Worm (Caenorhabditis elegans) whole organism, L3 larva: ENCODE data around the gene lido-15.

ENCODE experiments used
- R02D3.7 ChIP-seq: fragments of 150-350 bp; optimal IDR thresholded peaks from 2 replicates; lab custom pipeline; 2014; ENCODE audit warnings: missing biosample characterization, missing genetic modification characterization
- aly-2 ChIP-seq: fragments of 150-350 bp; optimal IDR thresholded peaks from 2 replicates; lab custom pipeline; 2014; ENCODE audit warnings: missing biosample characterization, missing genetic modification characterization
- ama-1 ChIP-seq: fragments of 150-350 bp; optimal IDR thresholded peaks from 2 replicates; lab custom pipeline; 2018
- ceh-16 ChIP-seq: sonication (generic microtip); optimal IDR thresholded peaks from 2 replicates; lab custom pipeline; 2017; ENCODE audit warnings: missing biosample characterization, missing genetic modification characterization
- ceh-28 ChIP-seq: fragments of 150-350 bp; optimal IDR thresholded peaks from 2 replicates; lab custom pipeline; 2014; ENCODE audit warnings: missing biosample characterization, missing genetic modification reagents, missing genetic modification characterization
- ceh-82 ChIP-seq: fragments of 150-350 bp; optimal IDR thresholded peaks from 2 replicates; lab custom pipeline; 2014; ENCODE audit warnings: missing biosample characterization, missing genetic modification characterization
- ceh-9 ChIP-seq: sonication (generic microtip); optimal IDR thresholded peaks from 2 replicates; lab custom pipeline; 2018; ENCODE audit warnings: missing biosample characterization, missing genetic modification characterization
- daf-12 ChIP-seq: fragments of 150-350 bp; optimal IDR thresholded peaks from 2 replicates; lab custom pipeline; 2014; ENCODE audit warnings: missing biosample characterization, missing genetic modification reagents, missing genetic modification characterization
- egl-27 ChIP-seq: sonication (generic microtip); optimal IDR thresholded peaks from 4 replicates; lab custom pipeline; 2017; ENCODE audit warnings: missing biosample characterization, missing genetic modification reagents, missing genetic modification characterization
- egl-5 ChIP-seq: fragments of 150-350 bp; optimal IDR thresholded peaks from 2 replicates; lab custom pipeline; 2017; ENCODE audit warnings: missing biosample characterization, missing genetic modification reagents, missing genetic modification characterization, inconsistent platforms
- elt-2 ChIP-seq: sonication (generic microtip); optimal IDR thresholded peaks from 2 replicates; lab custom pipeline; 2016; ENCODE audit warnings: missing genetic modification reagents, mild to moderate bottlenecking, missing genetic modification characterization, missing compliant biosample characterization
- elt-3 ChIP-seq, 3 experiments: fragments of 150-350 bp in 1 of 3; sonication (generic microtip) in 2 of 3; optimal IDR thresholded peaks; 2 replicates in 2 of 3; 4 replicates in 1 of 3; lab custom pipeline; 2014 to 2017; ENCODE audit warnings: missing biosample characterization in 3 of 3, missing genetic modification characterization in 3 of 3
- eor-1 ChIP-seq, 2 experiments: fragments of 150-350 bp; optimal IDR thresholded peaks; 2 replicates each; lab custom pipeline; 2014 to 2018; ENCODE audit warnings: missing biosample characterization in 2 of 2, missing genetic modification characterization in 2 of 2
- fkh-2 ChIP-seq: fragments of 150-350 bp; optimal IDR thresholded peaks from 2 replicates; lab custom pipeline; 2014; ENCODE audit warnings: missing biosample characterization, missing genetic modification reagents, missing genetic modification characterization
- fos-1 ChIP-seq: fragments of 150-350 bp; optimal IDR thresholded peaks from 2 replicates; lab custom pipeline; 2014; ENCODE audit warnings: missing biosample characterization, missing genetic modification characterization
- hmg-11 ChIP-seq: sonication (generic microtip); optimal IDR thresholded peaks from 2 replicates; lab custom pipeline; 2016; ENCODE audit warnings: missing genetic modification characterization, missing compliant biosample characterization
- jun-1 ChIP-seq: fragments of 150-350 bp; optimal IDR thresholded peaks from 2 replicates; lab custom pipeline; 2014; ENCODE audit warnings: missing biosample characterization, missing genetic modification reagents, missing genetic modification characterization
- lin-39 ChIP-seq: fragments of 150-350 bp; optimal IDR thresholded peaks from 2 replicates; lab custom pipeline; 2018; ENCODE audit warnings: missing biosample characterization, missing genetic modification reagents, missing genetic modification characterization
- lsy-12 ChIP-seq: sonication (generic microtip); optimal IDR thresholded peaks from 2 replicates; lab custom pipeline; 2016; ENCODE audit warnings: mild to moderate bottlenecking, missing genetic modification characterization, missing compliant biosample characterization
- mdl-1 ChIP-seq: fragments of 150-350 bp; optimal IDR thresholded peaks from 2 replicates; lab custom pipeline; 2014; ENCODE audit warnings: missing biosample characterization, missing genetic modification characterization
- mml-1 ChIP-seq: fragments of 150-350 bp; sonication (generic microtip); optimal IDR thresholded peaks from 3 replicates; lab custom pipeline; 2014; ENCODE audit warnings: missing biosample characterization, missing genetic modification characterization
- nhr-12 ChIP-seq: fragments of 150-350 bp; optimal IDR thresholded peaks from 2 replicates; lab custom pipeline; 2014; ENCODE audit warnings: missing biosample characterization, missing genetic modification characterization
- nhr-23 ChIP-seq: fragments of 150-350 bp; optimal IDR thresholded peaks from 2 replicates; lab custom pipeline; 2014; ENCODE audit warnings: missing biosample characterization, missing genetic modification reagents, missing genetic modification characterization
- nhr-237 ChIP-seq: fragments of 150-350 bp; optimal IDR thresholded peaks from 2 replicates; lab custom pipeline; 2014; ENCODE audit warnings: missing biosample characterization, missing genetic modification characterization
- nhr-25 ChIP-seq: sonication (generic microtip); optimal IDR thresholded peaks from 2 replicates; lab custom pipeline; 2017; ENCODE audit warnings: missing biosample characterization, missing genetic modification characterization
- nhr-28 ChIP-seq: fragments of 150-350 bp; optimal IDR thresholded peaks from 2 replicates; lab custom pipeline; 2014; ENCODE audit warnings: missing biosample characterization, missing genetic modification characterization
- nhr-43 ChIP-seq: sonication (generic microtip); optimal IDR thresholded peaks from 2 replicates; lab custom pipeline; 2016; ENCODE audit warnings: mild to moderate bottlenecking, missing genetic modification characterization, missing compliant biosample characterization; ENCODE audit not compliant: poor library complexity, severe bottlenecking
- nhr-67 ChIP-seq: fragments of 150-350 bp; optimal IDR thresholded peaks from 2 replicates; lab custom pipeline; 2014; ENCODE audit warnings: missing biosample characterization, missing genetic modification characterization
- nhr-76 ChIP-seq: fragments of 150-350 bp; sonication (generic microtip); optimal IDR thresholded peaks from 5 replicates; lab custom pipeline; 2014; ENCODE audit warnings: missing biosample characterization, missing genetic modification characterization
- nhr-77 ChIP-seq: fragments of 150-350 bp; optimal IDR thresholded peaks from 2 replicates; lab custom pipeline; 2014; ENCODE audit warnings: missing biosample characterization, missing genetic modification characterization
- pha-4 ChIP-seq: fragments of 150-350 bp; optimal IDR thresholded peaks from 2 replicates; lab custom pipeline; 2014; ENCODE audit warnings: missing biosample characterization, missing genetic modification reagents, missing genetic modification characterization
- sea-2 ChIP-seq: fragments of 150-350 bp; sonication (generic microtip); optimal IDR thresholded peaks from 4 replicates; lab custom pipeline; 2014; ENCODE audit warnings: missing biosample characterization, missing genetic modification reagents, missing genetic modification characterization
- snpc-4 ChIP-seq: fragments of 150-350 bp; optimal IDR thresholded peaks from 2 replicates; lab custom pipeline; 2014; ENCODE audit warnings: missing biosample characterization, missing genetic modification characterization
- unc-39 ChIP-seq: sonication (generic microtip); optimal IDR thresholded peaks from 4 replicates; lab custom pipeline; 2017; ENCODE audit warnings: missing biosample characterization, missing genetic modification characterization
- zag-1 ChIP-seq: fragments of 150-350 bp; optimal IDR thresholded peaks from 2 replicates; lab custom pipeline; 2014; ENCODE audit warnings: missing biosample characterization, missing genetic modification characterization
- ztf-11 ChIP-seq: fragments of 150-350 bp; optimal IDR thresholded peaks from 2 replicates; lab custom pipeline; 2014; ENCODE audit warnings: missing biosample characterization, missing genetic modification characterization
- ztf-4 ChIP-seq: fragments of 150-350 bp; optimal IDR thresholded peaks from 2 replicates; lab custom pipeline; 2014; ENCODE audit warnings: missing biosample characterization, missing genetic modification characterization

The lido-15 gene

ce11 chrII:3777802-3778201 lies 34.3 kb upstream of the lido-15 start:
- no peak for TF ChIP-seq R02D3.7 (tag; lab: Kevin White, UChicago)
- TF ChIP-seq nhr-25 (tag; lab: Kevin White, UChicago): no peak
- no peak for TF ChIP-seq nhr-43 (tag; lab: Kevin White, UChicago)
- no peak for TF ChIP-seq lsy-12 (tag; lab: Kevin White, UChicago)
- no peak for TF ChIP-seq ceh-16 (tag; lab: Kevin White, UChicago)
- TF ChIP-seq nhr-23: no peak
- TF ChIP-seq ceh-28 (tag; lab: Kevin White, UChicago): no peak
- TF ChIP-seq egl-5 (tag; lab: Kevin White, UChicago): no peak
- TF ChIP-seq egl-27 (tag; lab: Kevin White, UChicago): no peak
- TF ChIP-seq nhr-28 (tag; lab: Kevin White, UChicago): no peak
- no peak for TF ChIP-seq nhr-12 (tag; lab: Kevin White, UChicago)
- TF ChIP-seq elt-3 (tag; optimal IDR thresholded peaks at IDR 0.05; lab: Kevin White, UChicago): no peak
- TF ChIP-seq zag-1 (tag; lab: Kevin White, UChicago): no peak
- TF ChIP-seq eor-1 (tag; optimal IDR thresholded peaks at IDR 0.05; lab: Kevin White, UChicago): no peak
- TF ChIP-seq lin-39 (tag; lab: Kevin White, UChicago): no peak
- TF ChIP-seq ama-1: no peak
- no peak for TF ChIP-seq sea-2
- TF ChIP-seq daf-12 (tag; lab: Kevin White, UChicago): no peak
- TF ChIP-seq, all 47 proteins: peak for 0

- TF ChIP-seq nhr-77 (no peak), ztf-4 (no peak), elt-3 (tag; optimal IDR thresholded peaks at IDR 0.05; lab: Kevin White, UChicago) (no peak), ceh-82 (no peak), mml-1 (no peak), ama-1 (no peak), ceh-28 (tag; lab: Kevin White, UChicago) (no peak), aly-2 (no peak), fkh-2 (no peak), nhr-237 (tag; lab: Kevin White, UChicago) (no peak), nhr-12 (tag; lab: Kevin White, UChicago) (no peak), snpc-4 (tag; lab: Kevin White, UChicago) (no peak), egl-5 (tag; lab: Kevin White, UChicago) (no peak)
These were observed 32.6 kb upstream of the lido-15 start, which contains the start of gene T24E12.11 for ce11 chrII:3779463-3779862. Gene T24E12.11, minus strand, starts transcription at chrII:3779563.

- TF ChIP-seq hmg-11 (tag; lab: Kevin White, UChicago) (no peak), nhr-67 (tag; lab: Kevin White, UChicago) (no peak), ceh-82 (no peak), nhr-23 (no peak), nhr-77 (no peak), eor-1 (tag; optimal IDR thresholded peaks at IDR 0.05; lab: Kevin White, UChicago) (no peak), mdl-1 (tag; lab: Kevin White, UChicago) (no peak), fos-1 (tag; lab: Kevin White, UChicago) (no peak), nhr-12 (tag; lab: Kevin White, UChicago) (no peak), nhr-237 (tag; lab: Kevin White, UChicago) (no peak), zag-1 (tag; lab: Kevin White, UChicago) (no peak), pha-4 (tag; lab: Kevin White, UChicago) (no peak), ceh-16 (tag; lab: Kevin White, UChicago) (no peak), ceh-9 (no peak), nhr-25 (tag; lab: Kevin White, UChicago) (no peak), elt-3 (tag; optimal IDR thresholded peaks at IDR 0.05; lab: Kevin White, UChicago) (no peak), jun-1 (tag; lab: Kevin White, UChicago) (no peak), ztf-4 (no peak), ztf-11 (tag; lab: Kevin White, UChicago) (no peak), nhr-76 (tag; lab: Kevin White, UChicago) (no peak)
These were observed 30.8 kb upstream of the lido-15 start for ce11 chrII:3781238-3781637.

ce11 chrII:3782309-3783000 lies 29.6 kb upstream of the lido-15 start, which contains the start of gene T24E12.2:
Gene T24E12.2, plus strand, starts transcription at chrII:3782950.
- TF ChIP-seq ama-1: no peak
- no peak for TF ChIP-seq hmg-11 (tag; lab: Kevin White, UChicago)
- no peak for TF ChIP-seq aly-2
- no peak for TF ChIP-seq elt-2 (tag; lab: Kevin White, UChicago)
- TF ChIP-seq egl-27 (tag; lab: Kevin White, UChicago): no peak
- TF ChIP-seq ceh-9: no peak
- TF ChIP-seq unc-39 (tag; lab: Kevin White, UChicago): no peak
- TF ChIP-seq ztf-4: no peak
- no peak for TF ChIP-seq nhr-76 (tag; lab: Kevin White, UChicago)
